Fruit fly (Drosophila melanogaster) whole organism, adult: ENCODE data around the gene Pvf2.

ENCODE experiments used
- cic ChIP-seq: fragments of 200-800 bp; sonication (Bioruptor generic); optimal IDR thresholded peaks from 2 replicates; lab custom pipeline; 2017; ENCODE audit warnings: missing biosample characterization, mild to moderate bottlenecking, missing genetic modification characterization, moderate library complexity
- cnc ChIP-seq, 2 experiments: fragments of >200 bp; optimal IDR thresholded peaks; 2 replicates each; lab custom pipeline; 2017
- ovo ChIP-seq: fragments of 200-800 bp; sonication (Bioruptor generic); optimal IDR thresholded peaks from 2 replicates; lab custom pipeline; 2016; ENCODE audit warnings: missing biosample characterization, missing genetic modification characterization
- pad ChIP-seq: fragments of 200-800 bp; sonication (Bioruptor generic); optimal IDR thresholded peaks from 3 replicates; lab custom pipeline; 2017; ENCODE audit warnings: missing biosample characterization, missing genetic modification characterization, mild to moderate bottlenecking, moderate library complexity, missing genetic modification reagents
- toe ChIP-seq: fragments of 200-800 bp; sonication (Bioruptor generic); optimal IDR thresholded peaks from 2 replicates; lab custom pipeline; 2016; ENCODE audit warnings: missing biosample characterization, missing genetic modification characterization

DNA sequence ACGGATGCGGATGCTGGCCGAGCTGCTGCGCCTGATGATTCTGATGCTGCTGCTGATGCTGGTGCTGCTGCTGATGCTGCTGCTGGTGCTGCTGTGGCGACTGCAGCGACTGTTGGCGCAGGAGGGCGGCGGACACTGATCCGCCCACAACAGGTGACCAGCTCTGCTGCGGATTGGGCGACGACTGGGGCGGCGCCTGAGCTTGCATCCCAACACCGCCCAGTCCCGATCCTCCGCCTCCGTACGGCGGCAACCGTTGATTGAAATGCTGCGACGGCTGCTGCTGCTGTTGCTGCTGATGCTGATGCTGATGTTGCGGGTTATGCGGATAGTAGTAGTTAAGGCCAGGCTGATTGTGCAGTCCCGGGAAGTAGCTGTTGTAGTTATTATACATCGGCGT is 59.2 kb downstream of the Pvf2 start:
- TF ChIP-seq cnc (optimal IDR thresholded peaks at IDR 0.05; lab: Kevin White, UChicago) = no peak
- TF ChIP-seq cic (GFP tag; lab: Kevin White, UChicago) = no peak
- no peak for TF ChIP-seq toe (GFP tag; lab: Kevin White, UChicago)
- TF ChIP-seq pad (GFP tag; lab: Kevin White, UChicago) = no peak
- TF ChIP-seq ovo (GFP tag; lab: Kevin White, UChicago) = no peak
